Fruit fly (Drosophila melanogaster) whole organism, embryonic: Measurements from ENCODE around the gene CG42789.

Experiments used
- ATbp ChIP-seq: fragments of 200-800 bp; sonication (Bioruptor generic); optimal IDR thresholded peaks from 2 replicates; lab custom pipeline; 2017; ENCODE audit warnings: missing biosample characterization, mild to moderate bottlenecking, missing genetic modification characterization, missing genetic modification reagents
- Antp ChIP-seq: fragments of 200-800 bp; sonication (Bioruptor generic); optimal IDR thresholded peaks from 3 replicates; lab custom pipeline; 2016; ENCODE audit warnings: missing biosample characterization, missing genetic modification characterization
- CG10959 ChIP-seq: fragments of 200-800 bp; sonication (Bioruptor generic); IDR thresholded peaks from 2 replicates; pipeline ENCODE4 v1.3.6; 2022; ENCODE audit warnings: missing biosample characterization, missing genetic modification characterization
- CG10979 ChIP-seq: fragments of 200-800 bp; sonication (Bioruptor generic); optimal IDR thresholded peaks from 2 replicates; lab custom pipeline; 2018; ENCODE audit warnings: missing biosample characterization, mild to moderate bottlenecking, missing genetic modification characterization, moderate library complexity
- CG11247 ChIP-seq: fragments of 200-800 bp; sonication (Bioruptor generic); IDR thresholded peaks from 2 replicates; pipeline ENCODE4 v1.3.6; 2022; ENCODE audit warnings: missing biosample characterization, missing genetic modification characterization
- CG11456 ChIP-seq: fragments of 200-800 bp; sonication (Bioruptor generic); IDR thresholded peaks from 3 replicates; pipeline ENCODE4 v1.3.6; 2022; ENCODE audit warnings: missing biosample characterization, missing genetic modification characterization
- CG12769 ChIP-seq: fragments of 200-800 bp; sonication (Bioruptor generic); optimal IDR thresholded peaks from 2 replicates; lab custom pipeline; 2019; ENCODE audit warnings: missing biosample characterization, mild to moderate bottlenecking, missing genetic modification characterization, moderate library complexity
- CG13624 ChIP-seq: fragments of 200-800 bp; sonication (Bioruptor generic); optimal IDR thresholded peaks from 2 replicates; lab custom pipeline; 2016; ENCODE audit warnings: missing biosample characterization, missing genetic modification characterization
- CG15269 ChIP-seq: fragments of 200-800 bp; sonication (Bioruptor generic); optimal IDR thresholded peaks from 2 replicates; lab custom pipeline; 2018; ENCODE audit warnings: missing biosample characterization, mild to moderate bottlenecking, missing genetic modification characterization, moderate library complexity
- CG17385 ChIP-seq: fragments of 200-800 bp; sonication (Bioruptor generic); optimal IDR thresholded peaks from 3 replicates; lab custom pipeline; 2018; ENCODE audit warnings: missing biosample characterization, mild to moderate bottlenecking, missing genetic modification characterization
- CG1832 ChIP-seq: fragments of 200-800 bp; sonication (Bioruptor generic); optimal IDR thresholded peaks from 2 replicates; lab custom pipeline; 2017; ENCODE audit warnings: missing biosample characterization, mild to moderate bottlenecking, missing genetic modification characterization, inconsistent platforms
- CG18599 ChIP-seq: fragments of 200-800 bp; sonication (Bioruptor generic); optimal IDR thresholded peaks from 3 replicates; lab custom pipeline; 2017; ENCODE audit warnings: missing biosample characterization, missing genetic modification characterization, mild to moderate bottlenecking, moderate library complexity, missing genetic modification reagents
- CG2116 ChIP-seq: fragments of 200-800 bp; sonication (Bioruptor generic); optimal IDR thresholded peaks from 3 replicates; lab custom pipeline; 2018; ENCODE audit warnings: missing biosample characterization, mild to moderate bottlenecking, missing genetic modification characterization
- CG2678 ChIP-seq: fragments of 200-800 bp; sonication (Bioruptor generic); optimal IDR thresholded peaks from 3 replicates; lab custom pipeline; 2019; ENCODE audit warnings: missing biosample characterization, mild to moderate bottlenecking, missing genetic modification characterization, moderate library complexity
- CG30403 ChIP-seq: fragments of 200-800 bp; sonication (Bioruptor generic); optimal IDR thresholded peaks from 3 replicates; lab custom pipeline; 2016; ENCODE audit warnings: missing biosample characterization, missing genetic modification characterization
- CG31388 ChIP-seq: fragments of 200-800 bp; sonication (Bioruptor generic); optimal IDR thresholded peaks from 2 replicates; lab custom pipeline; 2016; ENCODE audit warnings: missing biosample characterization, missing genetic modification characterization
- CG32532 ChIP-seq: fragments of 200-800 bp; sonication (Bioruptor generic); IDR thresholded peaks from 2 replicates; pipeline ENCODE4 v1.3.6; 2022; ENCODE audit warnings: missing biosample characterization, missing genetic modification characterization
- CG32772 ChIP-seq: fragments of 200-800 bp; sonication (Bioruptor generic); IDR thresholded peaks from 2 replicates; pipeline ENCODE4 v1.3.6; 2022; ENCODE audit warnings: missing biosample characterization, missing genetic modification characterization
- CG6254 ChIP-seq: fragments of 200-800 bp; sonication (Bioruptor generic); optimal IDR thresholded peaks from 3 replicates; lab custom pipeline; 2017; ENCODE audit warnings: mild to moderate bottlenecking, missing biosample characterization, missing genetic modification reagents, missing genetic modification characterization
- CG6854 ChIP-seq: fragments of 200-800 bp; sonication (Bioruptor generic); optimal IDR thresholded peaks from 3 replicates; lab custom pipeline; 2017; ENCODE audit warnings: missing biosample characterization, mild to moderate bottlenecking, missing genetic modification characterization
- CG7745 ChIP-seq: fragments of 200-800 bp; sonication (Bioruptor generic); optimal IDR thresholded peaks from 2 replicates; lab custom pipeline; 2018; ENCODE audit warnings: missing biosample characterization, mild to moderate bottlenecking, missing genetic modification characterization, moderate library complexity
- CG8388 ChIP-seq: fragments of 200-800 bp; sonication (Bioruptor generic); optimal IDR thresholded peaks from 2 replicates; lab custom pipeline; 2019; ENCODE audit warnings: missing biosample characterization, mild to moderate bottlenecking, missing genetic modification characterization, moderate library complexity
- D ChIP-seq, 2 experiments: fragments of 200-800 bp in 1 of 2; fragments of >200 bp in 1 of 2; sonication (Bioruptor generic) in 1 of 2; optimal IDR thresholded peaks; 2 replicates in 1 of 2; 3 replicates in 1 of 2; lab custom pipeline; 2017; ENCODE audit warnings: mild to moderate bottlenecking in 1 of 2, missing biosample characterization in 1 of 2, missing genetic modification characterization in 1 of 2, missing genetic modification reagents in 1 of 2
- Dll ChIP-seq: fragments of 200-800 bp; sonication (Bioruptor generic); IDR thresholded peaks from 4 replicates; pipeline ENCODE4 v1.3.6; 2022; ENCODE audit warnings: missing biosample characterization, missing genetic modification characterization; ENCODE audit not compliant: partially characterized antibody
- Fer3 ChIP-seq: fragments of 200-800 bp; sonication (Bioruptor generic); optimal IDR thresholded peaks from 2 replicates; lab custom pipeline; 2018; ENCODE audit warnings: missing biosample characterization, mild to moderate bottlenecking, missing genetic modification characterization, moderate library complexity
- H2.0 ChIP-seq: fragments of 200-800 bp; sonication (Bioruptor generic); IDR thresholded peaks from 2 replicates; pipeline ENCODE4 v1.3.6; 2022; ENCODE audit warnings: missing biosample characterization, missing genetic modification characterization
- Med ChIP-seq: fragments of 200-800 bp; sonication (Bioruptor generic); peaks from one replicate; lab custom pipeline; 2016; ENCODE audit warnings: missing biosample characterization, missing genetic modification characterization, mild to moderate bottlenecking, inconsistent platforms, moderate library complexity
- Meics ChIP-seq: fragments of 200-800 bp; sonication (Bioruptor generic); optimal IDR thresholded peaks from 2 replicates; lab custom pipeline; 2017; ENCODE audit warnings: missing biosample characterization, mild to moderate bottlenecking, missing genetic modification characterization
- Nf-YA ChIP-seq: fragments of 200-800 bp; sonication (Bioruptor generic); IDR thresholded peaks from 2 replicates; pipeline ENCODE4 v1.3.6; 2022; ENCODE audit warnings: missing biosample characterization, missing genetic modification characterization
- Sox100B ChIP-seq: fragments of 200-800 bp; sonication (Bioruptor generic); optimal IDR thresholded peaks from 3 replicates; lab custom pipeline; 2018; ENCODE audit warnings: missing biosample characterization, mild to moderate bottlenecking, missing genetic modification characterization
- Ssrp ChIP-seq: fragments of 200-800 bp; sonication (Bioruptor generic); optimal IDR thresholded peaks from 2 replicates; lab custom pipeline; 2018; ENCODE audit warnings: missing biosample characterization, mild to moderate bottlenecking, missing genetic modification characterization, moderate library complexity
- Trl ChIP-seq, 3 experiments: fragments of >200 bp in 2 of 3; fragments of 200-800 bp in 1 of 3; sonication (Bioruptor generic) in 1 of 3; optimal IDR thresholded peaks; 2 replicates in 1 of 3; 3 replicates in 2 of 3; lab custom pipeline; 2016 to 2017; ENCODE audit warnings: missing biosample characterization in 1 of 3, missing genetic modification characterization in 1 of 3
- Xbp1 ChIP-seq: fragments of 200-800 bp; sonication (Bioruptor generic); optimal IDR thresholded peaks from 3 replicates; lab custom pipeline; 2016; ENCODE audit warnings: missing biosample characterization, mild to moderate bottlenecking, missing genetic modification characterization
- Xrp1 ChIP-seq: fragments of 200-800 bp; sonication (Bioruptor generic); IDR thresholded peaks from 2 replicates; pipeline ENCODE4 v1.3.6; 2022; ENCODE audit warnings: missing biosample characterization, missing genetic modification characterization
- ap ChIP-seq: fragments of 200-800 bp; sonication (Bioruptor generic); IDR thresholded peaks from 2 replicates; pipeline ENCODE4 v1.3.6; 2022; ENCODE audit warnings: missing biosample characterization, missing genetic modification characterization
- bowl ChIP-seq: fragments of 200-800 bp; sonication (Bioruptor generic); IDR thresholded peaks from 2 replicates; pipeline ENCODE4 v1.3.6; 2022; ENCODE audit warnings: missing biosample characterization, missing genetic modification characterization
- chif ChIP-seq, 2 experiments: fragments of 200-800 bp; sonication (Bioruptor generic); optimal IDR thresholded peaks; 3 replicates each; lab custom pipeline; 2016; ENCODE audit warnings: missing biosample characterization in 2 of 2, missing genetic modification characterization in 2 of 2
- dimm ChIP-seq: fragments of 200-800 bp; sonication (Bioruptor generic); IDR thresholded peaks from 2 replicates; pipeline ENCODE4 v1.3.6; 2022; ENCODE audit warnings: missing biosample characterization, missing genetic modification characterization
- dysf ChIP-seq: fragments of 200-800 bp; sonication (Bioruptor generic); IDR thresholded peaks from 3 replicates; pipeline ENCODE4 v1.3.6; 2022; ENCODE audit warnings: missing biosample characterization, missing genetic modification characterization
- emc ChIP-seq: fragments of 200-800 bp; sonication (Bioruptor generic); optimal IDR thresholded peaks from 2 replicates; lab custom pipeline; 2016; ENCODE audit warnings: missing biosample characterization, missing genetic modification characterization
- esg ChIP-seq: fragments of 200-800 bp; sonication (Bioruptor generic); conservative IDR thresholded peaks from 2 replicates; pipeline ENCODE4 v1.3.6; 2022; ENCODE audit warnings: missing biosample characterization, missing genetic modification characterization
- ewg ChIP-seq: fragments of 200-800 bp; sonication (Bioruptor generic); optimal IDR thresholded peaks from 3 replicates; lab custom pipeline; 2017; ENCODE audit warnings: mild to moderate bottlenecking, missing biosample characterization, missing genetic modification reagents, missing genetic modification characterization
- kah ChIP-seq: fragments of 200-800 bp; sonication (Bioruptor generic); optimal IDR thresholded peaks from 2 replicates; lab custom pipeline; 2018; ENCODE audit warnings: missing biosample characterization, mild to moderate bottlenecking, missing genetic modification characterization
- lov ChIP-seq, 2 experiments: fragments of 200-800 bp in 1 of 2; fragments of >200 bp in 1 of 2; sonication (Bioruptor generic) in 1 of 2; IDR thresholded peaks in 1 of 2; optimal IDR thresholded peaks in 1 of 2; 2 replicates in 1 of 2; 3 replicates in 1 of 2; pipeline versions ENCODE4 v1.3.6 to Lab custom; 2017 to 2022; ENCODE audit warnings: missing biosample characterization in 1 of 2, missing genetic modification characterization in 1 of 2
- sens ChIP-seq: fragments of 200-800 bp; sonication (Bioruptor generic); peaks from one replicate; lab custom pipeline; 2016; ENCODE audit warnings: missing biosample characterization, missing genetic modification characterization
- tgo ChIP-seq: fragments of 200-800 bp; sonication (Bioruptor generic); IDR thresholded peaks from 3 replicates; pipeline ENCODE4 v1.3.6; 2022; ENCODE audit warnings: missing biosample characterization, missing genetic modification characterization
- unpg ChIP-seq: fragments of 200-800 bp; sonication (Bioruptor generic); optimal IDR thresholded peaks from 3 replicates; lab custom pipeline; 2018; ENCODE audit warnings: missing biosample characterization, mild to moderate bottlenecking, missing genetic modification characterization, moderate library complexity
- yki ChIP-seq: fragments of >200 bp; optimal IDR thresholded peaks from 3 replicates; lab custom pipeline; 2018
- z ChIP-seq: fragments of 200-800 bp; sonication (Bioruptor generic); IDR thresholded peaks from 3 replicates; pipeline ENCODE4 v1.3.6; 2022; ENCODE audit warnings: missing biosample characterization, missing genetic modification characterization

CG42789 gene

dm6 chr3R:26821117-26821516, 37.1 kb upstream of the CG42789 start (continued):
- TF ChIP-seq emc (GFP tag; lab: Kevin White, UChicago) (no peak), CG32772 (no peak), Meics (GFP tag; lab: Kevin White, UChicago) (peak; percentile 24), CG10979 (tag; lab: Kevin White, UChicago) (peak; percentile 25), CG1832 (GFP tag; lab: Kevin White, UChicago) (no peak), D (optimal IDR thresholded peaks at IDR 0.05; lab: Kevin White, UChicago) (no peak), D (GFP tag; optimal IDR thresholded peaks at IDR 0.05; lab: Kevin White, UChicago) (no peak), CG11247 (GFP tag; lab: Robert Waterston, UW) (0 out of 2 replicates have a peak, but pooled peaks have one; percentile 19), dimm (GFP tag; lab: Robert Waterston, UW) (no peak), z (GFP tag; lab: Robert Waterston, UW) (no peak), CG31388 (GFP tag; lab: Kevin White, UChicago) (no peak), ap (GFP tag; lab: Robert Waterston, UW) (0 out of 2 replicates have a peak, but pooled peaks have one; percentile 15), chif (GFP tag; optimal IDR thresholded peaks at IDR 0.05; lab: Kevin White, UChicago) (peak; percentile 43 to 52), H2.0 (GFP tag; lab: Robert Waterston, UW) (peak; percentile 27; the same call in 1 of the 2 replicates), bowl (GFP tag; lab: Robert Waterston, UW) (no peak), CG32532 (0 out of 2 replicates have a peak, but pooled peaks have one; percentile 21), CG6854 (no peak), Ssrp (peak; percentile 28), ATbp (peak; percentile 29), lov (optimal IDR thresholded peaks at IDR 0.05; lab: Kevin White, UChicago) (no peak), lov (GFP tag; IDR thresholded peaks at IDR 0.05; lab: Robert Waterston, UW) (no peak), CG8388 (GFP tag; lab: Kevin White, UChicago) (peak; percentile 16), Nf-YA (peak; percentile 7; the same call in 1 of the 2 replicates), Xbp1 (GFP tag; lab: Kevin White, UChicago) (peak; percentile 37), Sox100B (GFP tag; lab: Kevin White, UChicago) (peak; percentile 8), CG15269 (tag; lab: Kevin White, UChicago) (peak; percentile 58), CG2116 (no peak), ewg (no peak), CG12769 (peak; percentile 14), dysf (peak; percentile 44; the same call in 2 of the 3 replicates), Trl (optimal IDR thresholded peaks at IDR 0.05; lab: Kevin White, UChicago) (no peak), Trl (GFP tag; optimal IDR thresholded peaks at IDR 0.05; lab: Kevin White, UChicago) (peak; percentile 15), CG11456 (GFP tag; lab: Robert Waterston, UW) (0 out of 3 replicates have a peak, but pooled peaks have one; percentile 34), CG6254 (GFP tag; lab: Kevin White, UChicago) (no peak), tgo (peak; percentile 25; the same call in 1 of the 3 replicates), sens (peak; percentile 50), esg (GFP tag; lab: Robert Waterston, UW) (0 out of 2 replicates have a peak, but pooled peaks have one; percentile 38), CG18599 (GFP tag; lab: Kevin White, UChicago) (peak; percentile 34), Antp (GFP tag; lab: Kevin White, UChicago) (peak; percentile 20), CG30403 (peak; percentile 29), Dll (GFP tag; lab: Robert Waterston, UW) (no peak), CG7745 (tag; lab: Kevin White, UChicago) (no peak), Med (peak; percentile 82), CG10959 (GFP tag; lab: Robert Waterston, UW) (no peak), CG13624 (GFP tag; lab: Kevin White, UChicago) (no peak), CG2678 (tag; lab: Kevin White, UChicago) (peak; percentile 42), unpg (GFP tag; lab: Kevin White, UChicago) (peak; percentile 53), Fer3 (tag; lab: Kevin White, UChicago) (peak; percentile 1), yki (lab: Kevin White, UChicago) (no peak), Xrp1 (GFP tag; lab: Robert Waterston, UW) (peak; percentile 35; the same call in 1 of the 2 replicates), CG17385 (GFP tag; lab: Kevin White, UChicago) (peak; percentile 20), kah (no peak)
